Worm (Caenorhabditis elegans): ENCODE data around the gene T10B5.10.

Gene T10B5.10

DNA sequence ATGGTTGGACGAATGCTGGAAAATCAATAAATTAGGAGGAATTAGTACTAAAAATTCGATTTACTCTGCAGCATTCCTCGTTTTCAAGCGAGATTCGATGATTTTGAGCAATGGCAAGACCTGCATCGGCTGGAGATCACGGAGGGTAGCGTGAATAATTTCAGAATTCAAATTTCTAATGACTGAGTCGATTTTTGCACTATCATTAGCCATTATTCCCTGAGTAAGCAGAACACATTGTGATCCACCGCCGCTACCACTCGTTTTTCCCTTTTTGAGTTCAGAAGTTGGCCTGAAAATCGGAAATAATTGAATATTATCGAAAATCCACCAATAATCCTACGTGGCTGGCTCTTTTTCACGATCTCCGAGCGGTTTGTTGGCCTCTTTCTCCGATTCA is 11.9 kb upstream of the T10B5.10 start:
- TF ChIP-seq snpc-4 (tag; optimal IDR thresholded peaks at IDR 0.05), result no peak
- TF ChIP-seq nhr-76 (tag; optimal IDR thresholded peaks at IDR 0.05), result no peak
- no peak for TF ChIP-seq nhr-28 (tag; optimal IDR thresholded peaks at IDR 0.05)

DNA sequence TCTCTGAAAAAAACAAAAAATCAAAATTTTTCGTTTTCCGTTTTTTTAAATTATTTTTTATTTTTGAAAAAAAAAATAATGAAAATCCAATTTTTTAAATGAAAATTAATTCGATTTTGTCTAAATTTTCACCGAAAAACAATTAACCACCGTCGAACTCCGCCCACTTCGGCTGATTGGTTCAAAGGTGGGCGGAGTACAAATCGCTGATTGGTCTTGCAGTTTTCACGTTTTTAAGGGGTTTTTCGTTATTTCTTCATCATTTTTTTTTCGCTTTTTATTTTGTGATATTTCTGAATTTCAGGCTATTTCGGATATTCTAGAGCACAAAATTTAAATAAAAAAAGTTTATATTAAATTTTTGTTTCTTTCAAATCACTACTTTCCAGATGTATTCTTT is 8.9 kb upstream of the T10B5.10 start:
- TF ChIP-seq unc-120 (tag; optimal IDR thresholded peaks at IDR 0.05; ENCODE audit: poor library complexity, severe bottlenecking) (no peak), cnd-1 (tag; optimal IDR thresholded peaks at IDR 0.05) (no peak), mab-5 (tag; optimal IDR thresholded peaks at IDR 0.05) (no peak), M03D4.4 (tag; optimal IDR thresholded peaks at IDR 0.05) (no peak), drap-1 (GFP tag; optimal IDR thresholded peaks at IDR 0.05) (no peak), sptf-1 (tag; optimal IDR thresholded peaks at IDR 0.05) (no peak), ceh-39 (tag; optimal IDR thresholded peaks at IDR 0.05) (no peak)

DNA sequence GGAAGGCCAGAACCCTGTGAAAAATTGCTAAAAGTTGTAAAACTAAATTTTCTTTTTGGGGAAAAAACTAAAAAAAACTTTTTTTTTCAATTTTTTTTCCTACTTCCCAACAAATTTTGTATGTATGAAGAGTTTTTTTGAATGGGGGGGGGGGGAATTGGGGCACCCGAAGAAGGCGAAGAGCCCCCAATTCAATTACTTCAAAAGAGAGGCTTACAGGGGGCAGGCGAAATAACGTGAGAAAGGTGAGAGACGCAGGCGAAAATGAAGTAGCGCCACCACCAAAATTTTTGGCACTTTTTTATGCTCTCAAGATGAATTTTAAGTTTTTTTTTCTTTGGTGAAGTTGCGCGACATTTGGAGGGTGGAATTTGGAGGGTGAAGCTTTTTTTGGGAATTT is 6.9 kb upstream of the T10B5.10 start:
- TF ChIP-seq tbx-8 (GFP tag; optimal IDR thresholded peaks at IDR 0.05), result no peak
- TF ChIP-seq ces-1 (GFP tag; optimal IDR thresholded peaks at IDR 0.05), result peak; percentile 82
- TF ChIP-seq nhr-28 (tag; optimal IDR thresholded peaks at IDR 0.05), result no peak
- no peak for TF ChIP-seq unc-120 (tag; optimal IDR thresholded peaks at IDR 0.05; ENCODE audit: poor library complexity, severe bottlenecking)

ce11 chrV:1857840-1858239 is 1.8 kb upstream of the T10B5.10 start:
- TF ChIP-seq nhr-12 (tag; optimal IDR thresholded peaks at IDR 0.05) (no peak), ceh-39 (tag; optimal IDR thresholded peaks at IDR 0.05) (no peak), nhr-237 (tag; optimal IDR thresholded peaks at IDR 0.05) (no peak), nhr-28 (tag; optimal IDR thresholded peaks at IDR 0.05) (no peak), unc-62 (GFP tag; optimal IDR thresholded peaks at IDR 0.05) (no peak), unc-120 (tag; optimal IDR thresholded peaks at IDR 0.05; ENCODE audit: poor library complexity, severe bottlenecking) (no peak), lin-13 (tag; optimal IDR thresholded peaks at IDR 0.05) (no peak), cnd-1 (tag; optimal IDR thresholded peaks at IDR 0.05) (no peak), sptf-1 (tag; optimal IDR thresholded peaks at IDR 0.05) (no peak), mab-5 (tag; optimal IDR thresholded peaks at IDR 0.05) (no peak), snpc-4 (tag; optimal IDR thresholded peaks at IDR 0.05) (no peak), M03D4.4 (tag; optimal IDR thresholded peaks at IDR 0.05) (no peak), ceh-83 (GFP tag; optimal IDR thresholded peaks at IDR 0.05) (no peak)

ce11 chrV:1855087-1855486 is 989 bp downstream of the T10B5.10 start:
- TF ChIP-seq ham-2 (GFP tag; optimal IDR thresholded peaks at IDR 0.05) (no peak), nhr-28 (tag; optimal IDR thresholded peaks at IDR 0.05) (no peak), unc-39 (tag; optimal IDR thresholded peaks at IDR 0.05) (no peak), flh-1 (GFP tag; optimal IDR thresholded peaks at IDR 0.05) (no peak), ztf-11 (tag; optimal IDR thresholded peaks at IDR 0.05) (no peak), blmp-1 (tag; optimal IDR thresholded peaks at IDR 0.05) (no peak), mls-2 (tag; optimal IDR thresholded peaks at IDR 0.05) (no peak), ceh-83 (GFP tag; optimal IDR thresholded peaks at IDR 0.05) (no peak), pha-4 (tag; optimal IDR thresholded peaks at IDR 0.05) (no peak)

DNA sequence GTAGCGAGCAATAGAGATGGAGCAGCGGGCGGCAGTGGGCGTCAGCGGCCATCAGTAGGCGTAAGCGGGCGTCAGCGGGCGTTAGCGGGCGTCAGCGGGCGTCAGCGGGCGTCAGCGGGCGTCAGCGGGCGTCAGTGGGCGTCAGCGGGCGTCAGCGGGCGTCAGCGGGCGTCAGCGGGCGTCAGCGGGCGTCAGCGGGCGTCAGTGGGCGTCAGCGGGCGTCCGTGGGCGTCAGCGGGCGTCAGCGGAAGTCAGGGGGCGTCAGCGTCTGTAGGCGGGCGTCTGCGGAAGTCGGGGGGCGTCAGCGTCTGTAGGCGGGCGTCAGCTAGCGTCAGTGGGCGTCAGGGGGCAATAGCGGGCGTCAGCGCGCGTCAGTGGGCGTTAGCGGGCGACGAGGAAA is 6.1 kb downstream of the T10B5.10 start:
- TF ChIP-seq sptf-1 (tag; optimal IDR thresholded peaks at IDR 0.05), result peak; percentile 25

ce11 chrV:1848590-1848989 is 7.5 kb downstream of the T10B5.10 start:
- TF ChIP-seq M03D4.4 (tag; optimal IDR thresholded peaks at IDR 0.05) (no peak), unc-120 (tag; optimal IDR thresholded peaks at IDR 0.05; ENCODE audit: poor library complexity, severe bottlenecking) (no peak), ham-2 (GFP tag; optimal IDR thresholded peaks at IDR 0.05) (peak; percentile 71)

DNA sequence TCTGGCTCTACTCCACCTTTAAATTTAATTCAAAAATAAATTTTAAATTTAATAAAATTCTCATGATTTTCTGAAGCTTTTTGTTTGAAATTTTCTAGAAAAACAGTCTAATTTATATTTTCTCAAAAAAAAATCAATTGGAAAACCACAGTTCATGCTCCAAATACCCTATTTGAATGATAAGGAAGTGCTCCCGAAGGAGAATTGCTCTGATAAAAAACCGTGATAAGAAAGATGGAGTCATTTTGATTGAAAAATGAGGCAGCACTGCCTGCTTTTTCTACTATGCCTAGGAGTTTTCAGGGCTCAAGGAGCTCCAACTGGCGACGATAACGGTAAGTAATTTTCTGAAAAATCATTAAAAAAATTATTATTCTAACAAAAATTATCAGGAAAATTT is 10.1 kb downstream of the T10B5.10 start, which contains the start of gene T10B5.7:
Gene T10B5.7 (plus strand): TSS at position 225 of the 400 bp plus-strand sequence.
- TF ChIP-seq ceh-39 (tag; optimal IDR thresholded peaks at IDR 0.05), result no peak

DNA sequence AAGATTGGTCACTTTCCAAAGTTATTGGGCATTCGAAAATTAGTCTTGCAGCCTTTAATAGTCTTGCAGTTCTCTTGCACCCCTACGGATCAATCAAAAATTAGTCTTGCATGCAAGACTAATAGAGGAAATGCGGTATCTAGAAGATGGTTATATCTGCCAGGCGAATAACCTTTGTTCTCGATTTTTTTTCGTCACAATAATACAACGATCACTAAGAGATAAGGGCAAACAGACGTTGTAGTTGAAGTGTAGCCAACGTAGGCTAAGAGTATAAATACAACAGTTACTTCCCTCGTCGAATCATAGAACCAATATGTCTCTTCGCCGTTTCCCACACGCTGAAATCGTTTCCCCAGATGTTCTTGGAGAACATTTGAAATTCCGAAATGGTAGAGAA is 14.3 kb downstream of the T10B5.10 start, which contains the start of gene T10B5.8:
Gene T10B5.8 (plus strand): TSS at position 301 of the 400 bp plus-strand sequence.
- TF ChIP-seq flh-1 (GFP tag; optimal IDR thresholded peaks at IDR 0.05), result no peak
- TF ChIP-seq tbx-8 (GFP tag; optimal IDR thresholded peaks at IDR 0.05), result no peak
- no peak for TF ChIP-seq elt-1 (tag; optimal IDR thresholded peaks at IDR 0.05; ENCODE audit: borderline replicate concordance, insufficient read depth)
- TF ChIP-seq sptf-1 (tag; optimal IDR thresholded peaks at IDR 0.05), result no peak
- TF ChIP-seq ces-1 (GFP tag; optimal IDR thresholded peaks at IDR 0.05), result no peak
- TF ChIP-seq M03D4.4 (tag; optimal IDR thresholded peaks at IDR 0.05), result no peak
- TF ChIP-seq ceh-39 (tag; optimal IDR thresholded peaks at IDR 0.05), result no peak
- TF ChIP-seq nhr-2 (tag; optimal IDR thresholded peaks at IDR 0.05), result no peak
